Worm (Caenorhabditis elegans) whole organism, late embryonic: ENCODE measurements around the gene oac-14.

Source experiments
- ceh-30 ChIP-seq: fragments of 150-350 bp; optimal IDR thresholded peaks from 2 replicates; lab custom pipeline; 2014; ENCODE audit warnings: missing biosample characterization, missing genetic modification characterization
- odd-2 ChIP-seq: sonication (generic microtip); optimal IDR thresholded peaks from 2 replicates; lab custom pipeline; 2017; ENCODE audit warnings: antibody characterized with exemption, mild to moderate bottlenecking, missing genetic modification characterization, missing compliant biosample characterization
- pag-3 ChIP-seq: sonication (generic microtip); optimal IDR thresholded peaks from 2 replicates; lab custom pipeline; 2016; ENCODE audit warnings: missing compliant biosample characterization, missing genetic modification characterization, borderline replicate concordance
- pha-4 ChIP-seq: fragments of 150-350 bp; optimal IDR thresholded peaks from 2 replicates; lab custom pipeline; 2018; ENCODE audit warnings: missing biosample characterization, missing genetic modification reagents, missing genetic modification characterization
- sox-2 ChIP-seq: fragments of 200-800 bp; sonication (Bioruptor generic); IDR thresholded peaks from 2 replicates; pipeline ENCODE4 v1.3.6; 2022; ENCODE audit warnings: missing genetic modification reagents, missing genetic modification characterization, missing compliant biosample characterization

DNA sequence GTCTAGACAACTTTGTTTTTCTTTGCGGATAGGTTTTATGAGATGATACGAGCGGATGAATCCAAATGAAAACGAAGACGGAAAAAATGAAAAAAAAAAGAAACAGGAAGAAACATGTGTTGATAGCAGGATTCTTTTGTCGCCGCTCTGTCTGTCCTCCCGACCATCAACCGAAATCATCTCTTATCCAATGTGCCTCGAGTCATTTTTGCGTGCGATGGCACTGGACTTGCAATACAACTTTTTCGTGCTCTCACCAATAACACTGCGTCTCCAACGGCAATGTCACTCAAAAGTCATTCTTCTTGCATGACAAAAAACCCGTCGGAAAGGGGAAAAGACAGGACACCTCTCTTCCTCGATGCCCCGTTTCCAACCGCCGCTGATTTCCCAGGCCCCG lies 34.5 kb upstream of the oac-14 start, which contains the start of gene ncs-4:
- TF ChIP-seq pag-3 (tag; lab: Kevin White, UChicago) (no peak), sox-2 (GFP tag; lab: Robert Waterston, UW) (no peak), odd-2 (no peak), pha-4 (tag; lab: Kevin White, UChicago) (no peak), ceh-30 (tag; lab: Kevin White, UChicago) (no peak)
